Fruit fly (Drosophila melanogaster): ENCODE measurements around the gene Cpr23B.

The Cpr23B gene

dm6 chr2L:2878859-2879258 is 40.6 kb downstream of the Cpr23B start, which contains the start of gene RabGGTb:
TSS of gene RabGGTb (plus strand) at chr2L:2879112.
- TF ChIP-seq kay (GFP tag; ENCODE audit: borderline replicate concordance): no peak
- TF ChIP-seq tj (GFP tag; optimal IDR thresholded peaks at IDR 0.05): peak; percentile 11
- peak; percentile 53 for TF ChIP-seq cic (GFP tag; optimal IDR thresholded peaks at IDR 0.05)
- peak; percentile 46 for TF ChIP-seq CG33017 (tag; optimal IDR thresholded peaks at IDR 0.05)
- TF ChIP-seq CG1620 (GFP tag; optimal IDR thresholded peaks at IDR 0.05): peak; percentile 48
- TF ChIP-seq bab1 (GFP tag; optimal IDR thresholded peaks at IDR 0.05): peak; percentile 75
- peak; percentile 46 for TF ChIP-seq Clk (GFP tag; optimal IDR thresholded peaks at IDR 0.05)
- TF ChIP-seq CG12768 (GFP tag; optimal IDR thresholded peaks at IDR 0.05): peak; percentile 59
- peak; percentile 22 for TF ChIP-seq CG11617 (GFP tag; optimal IDR thresholded peaks at IDR 0.05)
- TF ChIP-seq CG7101 (tag; optimal IDR thresholded peaks at IDR 0.05): peak; percentile 51
- TF ChIP-seq CG7045 (GFP tag; optimal IDR thresholded peaks at IDR 0.05): peak; percentile 44
- TF ChIP-seq toe (GFP tag; optimal IDR thresholded peaks at IDR 0.05): peak; percentile 28
- no peak for TF ChIP-seq CG5204 (GFP tag; optimal IDR thresholded peaks at IDR 0.05)
- TF ChIP-seq Crg-1 (GFP tag; optimal IDR thresholded peaks at IDR 0.05): peak; percentile 25
- TF ChIP-seq Hr96 (GFP tag; optimal IDR thresholded peaks at IDR 0.05): peak; percentile 27
- no peak for TF ChIP-seq CG14711 (tag; optimal IDR thresholded peaks at IDR 0.05)
- TF ChIP-seq cnc (optimal IDR thresholded peaks at IDR 0.05): no peak
- TF ChIP-seq Mnt (GFP tag; optimal IDR thresholded peaks at IDR 0.05): peak; percentile 55
- TF ChIP-seq pad (GFP tag; optimal IDR thresholded peaks at IDR 0.05): peak; percentile 4

- peak; percentile 31 for TF ChIP-seq CG12768 (GFP tag; optimal IDR thresholded peaks at IDR 0.05)
- peak; percentile 24 for TF ChIP-seq toe (GFP tag; optimal IDR thresholded peaks at IDR 0.05)
- TF ChIP-seq CG11617 (GFP tag; optimal IDR thresholded peaks at IDR 0.05): peak; percentile 56
- peak; percentile 13 for TF ChIP-seq CG7101 (tag; optimal IDR thresholded peaks at IDR 0.05)
- TF ChIP-seq CG14711 (tag; optimal IDR thresholded peaks at IDR 0.05): peak; percentile 26
- TF ChIP-seq tj (GFP tag; optimal IDR thresholded peaks at IDR 0.05): peak; percentile 14
- TF ChIP-seq kay (GFP tag; ENCODE audit: borderline replicate concordance): no peak
- peak; percentile 29 for TF ChIP-seq Mnt (GFP tag; optimal IDR thresholded peaks at IDR 0.05)
- TF ChIP-seq Hr96 (GFP tag; optimal IDR thresholded peaks at IDR 0.05): peak; percentile 40
- peak; percentile 7 for TF ChIP-seq CG33017 (tag; optimal IDR thresholded peaks at IDR 0.05)
- TF ChIP-seq Clk (GFP tag; optimal IDR thresholded peaks at IDR 0.05): no peak
- peak; percentile 25 for TF ChIP-seq CG7045 (GFP tag; optimal IDR thresholded peaks at IDR 0.05)
- TF ChIP-seq CG5204 (GFP tag; optimal IDR thresholded peaks at IDR 0.05): no peak
- peak; percentile 86 for TF ChIP-seq ovo (GFP tag; optimal IDR thresholded peaks at IDR 0.05)
Measured at dm6 chr2L:2882968-2883702, 44.9 kb downstream of the Cpr23B start.

- peak; percentile 92 for TF ChIP-seq kay (GFP tag; ENCODE audit: borderline replicate concordance)
- TF ChIP-seq CG1620 (GFP tag; optimal IDR thresholded peaks at IDR 0.05): no peak
Measured at dm6 chr2L:2883703-2884294, 45.6 kb downstream of the Cpr23B start.

- TF ChIP-seq Hr96 (GFP tag; optimal IDR thresholded peaks at IDR 0.05) (peak; percentile 35), CG1620 (GFP tag; optimal IDR thresholded peaks at IDR 0.05) (peak; percentile 69), CG11617 (GFP tag; optimal IDR thresholded peaks at IDR 0.05) (peak; percentile 67), CG7101 (tag; optimal IDR thresholded peaks at IDR 0.05) (peak; percentile 30), ovo (GFP tag; optimal IDR thresholded peaks at IDR 0.05) (no peak), kay (GFP tag; ENCODE audit: borderline replicate concordance) (no peak), toe (GFP tag; optimal IDR thresholded peaks at IDR 0.05) (peak; percentile 27), CG14711 (tag; optimal IDR thresholded peaks at IDR 0.05) (peak; percentile 38), cnc (optimal IDR thresholded peaks at IDR 0.05) (peak; percentile 30 to 77), tj (GFP tag; optimal IDR thresholded peaks at IDR 0.05) (peak; percentile 37), cic (GFP tag; optimal IDR thresholded peaks at IDR 0.05) (peak; percentile 72), Clk (GFP tag; optimal IDR thresholded peaks at IDR 0.05) (no peak), Mnt (GFP tag; optimal IDR thresholded peaks at IDR 0.05) (peak; percentile 92), CG33017 (tag; optimal IDR thresholded peaks at IDR 0.05) (peak; percentile 52), CG12768 (GFP tag; optimal IDR thresholded peaks at IDR 0.05) (peak; percentile 53), bab1 (GFP tag; optimal IDR thresholded peaks at IDR 0.05) (peak; percentile 71), CG5204 (GFP tag; optimal IDR thresholded peaks at IDR 0.05) (no peak)
Measured at dm6 chr2L:2884683-2885502, 46.7 kb downstream of the Cpr23B start.

- peak; percentile 57 for TF ChIP-seq Crg-1 (GFP tag; optimal IDR thresholded peaks at IDR 0.05)
- TF ChIP-seq bab1 (GFP tag; optimal IDR thresholded peaks at IDR 0.05): peak; percentile 58
- peak; percentile 76 for TF ChIP-seq cic (GFP tag; optimal IDR thresholded peaks at IDR 0.05)
- no peak for TF ChIP-seq toe (GFP tag; optimal IDR thresholded peaks at IDR 0.05)
- no peak for TF ChIP-seq CG33017 (tag; optimal IDR thresholded peaks at IDR 0.05)
- peak; percentile 1 for TF ChIP-seq ovo (GFP tag; optimal IDR thresholded peaks at IDR 0.05)
- TF ChIP-seq CG1620 (GFP tag; optimal IDR thresholded peaks at IDR 0.05): peak; percentile 11
- peak; percentile 42 for TF ChIP-seq CG12768 (GFP tag; optimal IDR thresholded peaks at IDR 0.05)
- TF ChIP-seq Hr96 (GFP tag; optimal IDR thresholded peaks at IDR 0.05): no peak
- TF ChIP-seq CG14711 (tag; optimal IDR thresholded peaks at IDR 0.05): peak; percentile 24
- no peak for TF ChIP-seq CG7045 (GFP tag; optimal IDR thresholded peaks at IDR 0.05)
- peak; percentile 42 for TF ChIP-seq kay (GFP tag; ENCODE audit: borderline replicate concordance)
- peak; percentile 47 for TF ChIP-seq pad (GFP tag; optimal IDR thresholded peaks at IDR 0.05)
- TF ChIP-seq CG7101 (tag; optimal IDR thresholded peaks at IDR 0.05): peak; percentile 44
- no peak for TF ChIP-seq cnc (optimal IDR thresholded peaks at IDR 0.05)
- no peak for TF ChIP-seq CG5204 (GFP tag; optimal IDR thresholded peaks at IDR 0.05)
- TF ChIP-seq Clk (GFP tag; optimal IDR thresholded peaks at IDR 0.05): no peak
- peak; percentile 0 for TF ChIP-seq CG11617 (GFP tag; optimal IDR thresholded peaks at IDR 0.05)
- TF ChIP-seq Mnt (GFP tag; optimal IDR thresholded peaks at IDR 0.05): peak; percentile 3
- no peak for TF ChIP-seq tj (GFP tag; optimal IDR thresholded peaks at IDR 0.05)
Measured at dm6 chr2L:2885503-2886225, 47.5 kb downstream of the Cpr23B start, which contains the start of the genes NTPase and lilli. TSS of gene NTPase (minus strand) at chr2L:2885850. TSS of gene lilli (plus strand) at chr2L:2885929.
